Fruit fly (Drosophila melanogaster) whole organism, embryonic: ENCODE data around the gene CG44139.
A peak's percentile ranks its signal among the peaks of the same experiment; 100 is the strongest.

Source experiments
- Adf1 ChIP-seq: fragments of 200-800 bp; sonication (Bioruptor generic); IDR thresholded peaks from 2 replicates; pipeline ENCODE4 v1.3.6; 2022; ENCODE audit warnings: missing biosample characterization, missing genetic modification characterization
- Atf3 ChIP-seq: fragments of 200-800 bp; sonication (Bioruptor generic); optimal IDR thresholded peaks from 3 replicates; lab custom pipeline; 2016; ENCODE audit warnings: missing biosample characterization, missing genetic modification characterization
- CG10366 ChIP-seq: fragments of 200-800 bp; sonication (Bioruptor generic); IDR thresholded peaks from 2 replicates; pipeline ENCODE4 v1.3.6; 2022; ENCODE audit warnings: missing biosample characterization, missing genetic modification characterization
- CG10959 ChIP-seq: fragments of 200-800 bp; sonication (Bioruptor generic); IDR thresholded peaks from 2 replicates; pipeline ENCODE4 v1.3.6; 2022; ENCODE audit warnings: missing biosample characterization, missing genetic modification characterization
- CG15514 ChIP-seq: fragments of 200-800 bp; sonication (Bioruptor generic); optimal IDR thresholded peaks from 3 replicates; lab custom pipeline; 2017; ENCODE audit warnings: missing biosample characterization, missing genetic modification characterization, mild to moderate bottlenecking, moderate library complexity, missing genetic modification reagents
- CG15601 ChIP-seq: fragments of 200-800 bp; sonication (Bioruptor generic); optimal IDR thresholded peaks from 3 replicates; lab custom pipeline; 2019; ENCODE audit warnings: missing biosample characterization, mild to moderate bottlenecking, missing genetic modification characterization, moderate library complexity
- CG1832 ChIP-seq: fragments of 200-800 bp; sonication (Bioruptor generic); optimal IDR thresholded peaks from 2 replicates; lab custom pipeline; 2017; ENCODE audit warnings: missing biosample characterization, mild to moderate bottlenecking, missing genetic modification characterization, inconsistent platforms
- CG2875 ChIP-seq: fragments of 200-800 bp; sonication (Bioruptor generic); optimal IDR thresholded peaks from 2 replicates; lab custom pipeline; 2017; ENCODE audit warnings: missing biosample characterization, mild to moderate bottlenecking, missing genetic modification characterization, missing genetic modification reagents
- CG3726 ChIP-seq: fragments of 200-800 bp; sonication (Bioruptor generic); IDR thresholded peaks from 3 replicates; pipeline ENCODE4, ENCODE4 v1.3.6; 2022; ENCODE audit warnings: missing biosample characterization, missing genetic modification characterization
- CG5180 ChIP-seq: fragments of 200-800 bp; sonication (Bioruptor generic); optimal IDR thresholded peaks from 3 replicates; lab custom pipeline; 2017; ENCODE audit warnings: missing biosample characterization, missing genetic modification characterization, mild to moderate bottlenecking, moderate library complexity, missing genetic modification reagents
- CG6272 ChIP-seq: fragments of 200-800 bp; sonication (Bioruptor generic); IDR thresholded peaks from 2 replicates; pipeline ENCODE4 v1.3.6; 2022; ENCODE audit warnings: missing biosample characterization, missing genetic modification characterization
- CG7786 ChIP-seq: fragments of 200-800 bp; sonication (Bioruptor generic); optimal IDR thresholded peaks from 2 replicates; lab custom pipeline; 2016; ENCODE audit warnings: missing biosample characterization, missing genetic modification characterization
- CHES-1-like ChIP-seq: fragments of 200-800 bp; sonication (Bioruptor generic); optimal IDR thresholded peaks from 2 replicates; lab custom pipeline; 2016; ENCODE audit warnings: missing biosample characterization, missing genetic modification characterization
- Deaf1 ChIP-seq: fragments of 200-800 bp; optimal IDR thresholded peaks from 3 replicates; lab custom pipeline; 2019; ENCODE audit warnings: missing biosample characterization, mild to moderate bottlenecking, missing genetic modification characterization, moderate library complexity
- Dek ChIP-seq: fragments of 200-800 bp; sonication (Bioruptor generic); optimal IDR thresholded peaks from 3 replicates; lab custom pipeline; 2019; ENCODE audit warnings: missing biosample characterization, mild to moderate bottlenecking, missing genetic modification characterization, moderate library complexity
- Dref ChIP-seq: fragments of 200-800 bp; sonication (Bioruptor generic); IDR thresholded peaks from 2 replicates; pipeline ENCODE4 v1.3.6; 2022; ENCODE audit warnings: missing biosample characterization, missing genetic modification characterization
- E2f1 ChIP-seq: fragments of 200-800 bp; sonication (Bioruptor generic); IDR thresholded peaks from 2 replicates; pipeline ENCODE4 v1.3.6; 2022; ENCODE audit warnings: missing biosample characterization, missing genetic modification characterization
- E2f2 ChIP-seq: fragments of 200-800 bp; sonication (Bioruptor generic); IDR thresholded peaks from 2 replicates; pipeline ENCODE4 v1.3.6; 2022; ENCODE audit warnings: missing biosample characterization, missing genetic modification characterization
- Hand ChIP-seq: fragments of 200-800 bp; sonication (Bioruptor generic); optimal IDR thresholded peaks from 2 replicates; lab custom pipeline; 2017; ENCODE audit warnings: mild to moderate bottlenecking, missing biosample characterization, missing genetic modification reagents, missing genetic modification characterization
- Mes4 ChIP-seq: fragments of 200-800 bp; sonication (Bioruptor generic); optimal IDR thresholded peaks from 2 replicates; lab custom pipeline; 2016; ENCODE audit warnings: missing biosample characterization, missing genetic modification characterization
- Nf-YB ChIP-seq: fragments of 200-800 bp; sonication (Bioruptor generic); optimal IDR thresholded peaks from 3 replicates; lab custom pipeline; 2019; ENCODE audit warnings: missing biosample characterization, mild to moderate bottlenecking, missing genetic modification characterization, moderate library complexity
- Nf-YC ChIP-seq: fragments of 200-800 bp; optimal IDR thresholded peaks from 3 replicates; lab custom pipeline; 2019; ENCODE audit warnings: missing biosample characterization, mild to moderate bottlenecking, missing genetic modification characterization, moderate library complexity
- PHDP ChIP-seq: fragments of 200-800 bp; sonication (Bioruptor generic); optimal IDR thresholded peaks from 3 replicates; lab custom pipeline; 2018; ENCODE audit warnings: missing biosample characterization, mild to moderate bottlenecking, missing genetic modification characterization, moderate library complexity
- Sox102F ChIP-seq: fragments of 200-800 bp; sonication (Bioruptor generic); optimal IDR thresholded peaks from 2 replicates; lab custom pipeline; 2018; ENCODE audit warnings: missing biosample characterization, mild to moderate bottlenecking, missing genetic modification characterization, moderate library complexity
- Spps ChIP-seq: fragments of 200-800 bp; sonication (Bioruptor generic); optimal IDR thresholded peaks from 2 replicates; lab custom pipeline; 2018; ENCODE audit warnings: missing biosample characterization, mild to moderate bottlenecking, missing genetic modification characterization
- Xbp1 ChIP-seq: fragments of 200-800 bp; sonication (Bioruptor generic); optimal IDR thresholded peaks from 3 replicates; lab custom pipeline; 2016; ENCODE audit warnings: missing biosample characterization, mild to moderate bottlenecking, missing genetic modification characterization
- bsh ChIP-seq, 2 experiments: fragments of 200-800 bp; sonication (Bioruptor generic); optimal IDR thresholded peaks; 2 replicates each; lab custom pipeline; 2017 to 2018; ENCODE audit warnings: mild to moderate bottlenecking in 2 of 2, missing biosample characterization in 2 of 2, missing genetic modification characterization in 2 of 2, moderate library complexity in 1 of 2
- crc ChIP-seq: fragments of 200-800 bp; sonication (Bioruptor generic); optimal IDR thresholded peaks from 2 replicates; lab custom pipeline; 2016; ENCODE audit warnings: missing biosample characterization, missing genetic modification characterization
- crol ChIP-seq: fragments of 200-800 bp; sonication (Bioruptor generic); IDR thresholded peaks from 2 replicates; pipeline ENCODE4 v1.3.6; 2022; ENCODE audit warnings: missing biosample characterization, missing genetic modification characterization
- dan ChIP-seq: fragments of 200-800 bp; sonication (Bioruptor generic); IDR thresholded peaks from 2 replicates; pipeline ENCODE4 v1.3.6; 2022; ENCODE audit warnings: missing biosample characterization, missing genetic modification characterization
- dmrt99B ChIP-seq: fragments of 200-800 bp; sonication (Bioruptor generic); optimal IDR thresholded peaks from 2 replicates; lab custom pipeline; 2018; ENCODE audit warnings: missing biosample characterization, mild to moderate bottlenecking, missing genetic modification characterization, moderate library complexity
- esg ChIP-seq: fragments of 200-800 bp; sonication (Bioruptor generic); conservative IDR thresholded peaks from 2 replicates; pipeline ENCODE4 v1.3.6; 2022; ENCODE audit warnings: missing biosample characterization, missing genetic modification characterization
- ewg ChIP-seq: fragments of 200-800 bp; sonication (Bioruptor generic); optimal IDR thresholded peaks from 3 replicates; lab custom pipeline; 2017; ENCODE audit warnings: mild to moderate bottlenecking, missing biosample characterization, missing genetic modification reagents, missing genetic modification characterization
- grau ChIP-seq: fragments of 200-800 bp; optimal IDR thresholded peaks from 3 replicates; lab custom pipeline; 2019; ENCODE audit warnings: missing biosample characterization, mild to moderate bottlenecking, missing genetic modification characterization, moderate library complexity
- gsb ChIP-seq: fragments of 200-800 bp; sonication (Bioruptor generic); IDR thresholded peaks from 2 replicates; pipeline ENCODE4 v1.3.6; 2022; ENCODE audit warnings: missing biosample characterization, missing genetic modification characterization
- hb ChIP-seq: fragments of 200-800 bp; sonication (Bioruptor generic); IDR thresholded peaks from 3 replicates; pipeline ENCODE4 v1.3.6; 2022; ENCODE audit warnings: missing biosample characterization, missing genetic modification characterization; ENCODE audit not compliant: partially characterized antibody
- her ChIP-seq: fragments of 200-800 bp; sonication (Bioruptor generic); optimal IDR thresholded peaks from 2 replicates; lab custom pipeline; 2016; ENCODE audit warnings: missing biosample characterization, missing genetic modification characterization
- insv ChIP-seq, 2 experiments: fragments of 200-800 bp; sonication (Bioruptor generic); optimal IDR thresholded peaks; 3 replicates each; lab custom pipeline; 2016 to 2018; ENCODE audit warnings: missing biosample characterization in 2 of 2, missing genetic modification characterization in 2 of 2
- jigr1 ChIP-seq: fragments of 200-800 bp; sonication (Bioruptor generic); IDR thresholded peaks from 3 replicates; pipeline ENCODE4 v1.3.6; 2022; ENCODE audit warnings: missing biosample characterization, missing genetic modification characterization
- lab ChIP-seq: fragments of 200-800 bp; sonication (Bioruptor generic); optimal IDR thresholded peaks from 3 replicates; lab custom pipeline; 2017; ENCODE audit warnings: missing biosample characterization, missing genetic modification characterization, mild to moderate bottlenecking, moderate library complexity, missing genetic modification reagents
- ranshi ChIP-seq: fragments of 200-800 bp; sonication (Bioruptor generic); IDR thresholded peaks from 2 replicates; pipeline ENCODE4 v1.3.6; 2022; ENCODE audit warnings: missing biosample characterization, missing genetic modification characterization
- slp2 ChIP-seq: fragments of 200-800 bp; sonication (Bioruptor generic); optimal IDR thresholded peaks from 2 replicates; lab custom pipeline; 2016; ENCODE audit warnings: missing biosample characterization, missing genetic modification characterization
- vvl ChIP-seq: fragments of 200-800 bp; sonication (Bioruptor generic); IDR thresholded peaks from 2 replicates; pipeline ENCODE4 v1.3.6; 2022; ENCODE audit warnings: missing biosample characterization, missing genetic modification characterization
- z ChIP-seq: fragments of 200-800 bp; sonication (Bioruptor generic); IDR thresholded peaks from 3 replicates; pipeline ENCODE4 v1.3.6; 2022; ENCODE audit warnings: missing biosample characterization, missing genetic modification characterization

Gene CG44139

dm6 chr2L:2398459-2398858, 26.1 kb upstream of the CG44139 start (continued):
- TF ChIP-seq Dek (tag; lab: Kevin White, UChicago), result no peak
- TF ChIP-seq CG7786, result no peak
- no peak for TF ChIP-seq CHES-1-like (GFP tag; lab: Kevin White, UChicago)
- peak; percentile 4 for TF ChIP-seq lab (GFP tag; lab: Kevin White, UChicago)
- TF ChIP-seq dmrt99B, result peak; percentile 36
- TF ChIP-seq Sox102F (GFP tag; lab: Kevin White, UChicago), result peak; percentile 48
- 0 out of 2 replicates have a peak, but pooled peaks have one; percentile 22 for TF ChIP-seq ranshi (GFP tag; lab: Robert Waterston, UW)
- TF ChIP-seq PHDP (tag; lab: Kevin White, UChicago), result peak; percentile 10
- TF ChIP-seq CG10366 (GFP tag; lab: Robert Waterston, UW), result peak; percentile 11; the same call in 1 of the 2 replicates
- TF ChIP-seq jigr1, result no peak
- no peak for TF ChIP-seq z
- no peak for TF ChIP-seq CG2875
- peak in 1 of 2 experiments; percentile 36 for TF ChIP-seq bsh (GFP tag; optimal IDR thresholded peaks at IDR 0.05; lab: Kevin White, UChicago)
- peak; percentile 19 for TF ChIP-seq grau
- 0 out of 2 replicates have a peak, but pooled peaks have one; percentile 14 for TF ChIP-seq esg
- TF ChIP-seq Mes4 (GFP tag; lab: Kevin White, UChicago), result no peak
- TF ChIP-seq CG15601 (tag; lab: Kevin White, UChicago), result no peak
- TF ChIP-seq CG5180, result no peak
- TF ChIP-seq CG6272 (GFP tag; lab: Robert Waterston, UW), result no peak
- TF ChIP-seq dan, result no peak
- no peak for TF ChIP-seq CG3726 (GFP tag; lab: Robert Waterston, UW)
- no peak for TF ChIP-seq Dref (GFP tag; lab: Robert Waterston, UW)
- TF ChIP-seq CG10959 (GFP tag; lab: Robert Waterston, UW), result no peak
- TF ChIP-seq insv (GFP tag; optimal IDR thresholded peaks at IDR 0.05; lab: Kevin White, UChicago), result no peak
- TF ChIP-seq vvl (GFP tag; lab: Robert Waterston, UW), result peak; percentile 30; the same call in 1 of the 2 replicates
- no peak for TF ChIP-seq Atf3 (GFP tag; lab: Kevin White, UChicago)
- TF ChIP-seq crc (GFP tag; lab: Kevin White, UChicago), result no peak
- peak; percentile 4 for TF ChIP-seq Xbp1
- no peak for TF ChIP-seq her
- TF ChIP-seq Hand (GFP tag; lab: Kevin White, UChicago), result no peak
- no peak for TF ChIP-seq E2f1 (GFP tag; lab: Robert Waterston, UW)
- no peak for TF ChIP-seq Adf1 (GFP tag; lab: Robert Waterston, UW)
- no peak for TF ChIP-seq Spps (tag; lab: Kevin White, UChicago)
- TF ChIP-seq E2f2 (GFP tag; lab: Robert Waterston, UW), result peak; percentile 13; the same call in 1 of the 2 replicates
- no peak for TF ChIP-seq slp2 (GFP tag; lab: Kevin White, UChicago)
- TF ChIP-seq, all 482 proteins: peak for 46

dm6 chr2L:2399897-2400296, 24.7 kb upstream of the CG44139 start, which contains the start of gene VGlut:
Gene VGlut, plus strand, starts transcription at chr2L:2400295.
- TF ChIP-seq ewg (GFP tag; lab: Kevin White, UChicago), result peak; percentile 84
- peak; percentile 91 for TF ChIP-seq Nf-YB (GFP tag; lab: Kevin White, UChicago)
- peak; percentile 96 for TF ChIP-seq Nf-YC (tag; lab: Kevin White, UChicago)
- peak; percentile 64 for TF ChIP-seq Deaf1
- no peak for TF ChIP-seq gsb (GFP tag; lab: Robert Waterston, UW)
- TF ChIP-seq CG1832 (GFP tag; lab: Kevin White, UChicago), result peak; percentile 1
- no peak for TF ChIP-seq CG15514 (GFP tag; lab: Kevin White, UChicago)
- TF ChIP-seq crol (GFP tag; lab: Robert Waterston, UW), result no peak
- 0 out of 3 replicates have a peak, but pooled peaks have one; percentile 39 for TF ChIP-seq hb (GFP tag; lab: Robert Waterston, UW)
